Fruit fly (Drosophila melanogaster): ENCODE results near the gene Octbeta1R.

The Octbeta1R gene

DNA sequence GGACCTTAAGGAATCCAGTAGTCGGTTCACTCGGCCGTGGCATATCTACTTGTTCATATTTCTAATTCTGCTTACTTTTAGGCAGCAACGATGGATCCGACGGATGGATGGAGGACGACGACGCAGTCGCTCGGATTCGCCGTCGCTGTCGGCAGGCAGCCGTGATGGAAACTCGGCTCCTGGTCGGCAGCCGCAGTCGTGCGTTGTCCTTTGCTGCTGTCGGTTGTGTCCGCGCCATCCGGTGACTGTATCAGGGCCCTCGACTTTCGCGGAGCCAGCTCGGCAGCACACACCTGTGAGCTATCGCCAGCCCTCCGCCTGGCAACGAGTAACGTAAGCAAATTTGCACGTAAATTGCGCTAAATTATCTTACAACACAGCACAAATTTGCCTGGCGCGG lies at the start of gene Octbeta1R:
Octbeta1R (plus strand) TSS at position 191 of the 400 bp plus-strand sequence.
- TF ChIP-seq h (optimal IDR thresholded peaks at IDR 0.05): no peak
- TF ChIP-seq ttk (optimal IDR thresholded peaks at IDR 0.05): no peak
- TF ChIP-seq Myc (optimal IDR thresholded peaks at IDR 0.05): no peak
- TF ChIP-seq insv (optimal IDR thresholded peaks at IDR 0.05): no peak
- TF ChIP-seq psq (optimal IDR thresholded peaks at IDR 0.05): no peak
- no peak for TF ChIP-seq Sin3A (optimal IDR thresholded peaks at IDR 0.05)

DNA sequence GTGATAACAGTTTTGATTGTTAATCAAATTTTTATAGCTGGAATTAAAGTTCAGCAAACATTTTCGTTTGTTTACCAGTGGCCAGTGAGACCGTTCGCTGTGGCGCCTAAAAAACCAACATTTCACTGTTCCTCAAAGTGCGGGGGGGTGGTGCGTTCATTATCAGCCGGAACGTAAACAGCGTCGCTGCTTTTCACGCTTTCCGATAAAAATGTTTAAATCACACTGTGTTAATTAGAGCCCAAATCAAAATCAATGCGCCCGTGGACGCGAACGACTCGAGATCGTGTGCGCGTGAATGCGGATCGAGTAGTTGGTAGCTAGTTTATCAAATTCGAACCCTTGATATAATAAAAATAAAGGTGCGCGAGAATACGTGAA lies 49.2 kb upstream of the Octbeta1R start, which contains the start of gene CG34376:
CG34376 (plus strand) TSS at position 226 of the 381 bp plus-strand sequence.
- TF ChIP-seq ttk (optimal IDR thresholded peaks at IDR 0.05) (no peak), insv (optimal IDR thresholded peaks at IDR 0.05) (no peak), Sin3A (optimal IDR thresholded peaks at IDR 0.05) (no peak), psq (optimal IDR thresholded peaks at IDR 0.05) (peak; percentile 39), h (optimal IDR thresholded peaks at IDR 0.05) (no peak), Myc (optimal IDR thresholded peaks at IDR 0.05) (no peak)

DNA sequence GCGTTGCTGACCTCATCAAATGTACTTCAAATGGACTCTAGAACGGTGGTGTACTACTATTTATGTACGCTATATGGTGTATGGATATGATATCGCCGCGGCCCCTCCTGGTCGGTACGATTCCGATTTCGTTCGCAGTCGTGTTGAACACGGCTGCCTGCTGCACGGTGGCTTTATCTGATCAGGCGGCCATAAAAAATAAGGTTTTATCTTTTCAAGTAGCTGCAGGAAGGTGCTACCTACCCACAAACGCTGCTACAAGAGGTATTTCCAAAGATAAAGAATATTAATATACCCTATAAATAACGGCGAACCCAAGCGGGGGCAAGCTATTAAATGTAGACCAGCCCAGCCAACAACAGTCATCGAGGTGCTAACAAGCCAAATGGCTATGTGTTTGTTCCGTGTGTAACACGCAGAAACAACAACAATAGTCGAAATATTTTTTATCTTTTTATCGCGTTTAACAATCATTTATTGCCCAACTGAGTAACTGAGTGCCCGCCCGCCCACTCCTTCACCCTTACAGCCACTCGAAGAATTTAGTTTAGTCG lies 47.1 kb upstream of the Octbeta1R start:
- TF ChIP-seq Myc (optimal IDR thresholded peaks at IDR 0.05) (no peak), ttk (optimal IDR thresholded peaks at IDR 0.05) (no peak), psq (optimal IDR thresholded peaks at IDR 0.05) (no peak), h (optimal IDR thresholded peaks at IDR 0.05) (no peak), insv (optimal IDR thresholded peaks at IDR 0.05) (no peak), Sin3A (optimal IDR thresholded peaks at IDR 0.05) (no peak)

DNA sequence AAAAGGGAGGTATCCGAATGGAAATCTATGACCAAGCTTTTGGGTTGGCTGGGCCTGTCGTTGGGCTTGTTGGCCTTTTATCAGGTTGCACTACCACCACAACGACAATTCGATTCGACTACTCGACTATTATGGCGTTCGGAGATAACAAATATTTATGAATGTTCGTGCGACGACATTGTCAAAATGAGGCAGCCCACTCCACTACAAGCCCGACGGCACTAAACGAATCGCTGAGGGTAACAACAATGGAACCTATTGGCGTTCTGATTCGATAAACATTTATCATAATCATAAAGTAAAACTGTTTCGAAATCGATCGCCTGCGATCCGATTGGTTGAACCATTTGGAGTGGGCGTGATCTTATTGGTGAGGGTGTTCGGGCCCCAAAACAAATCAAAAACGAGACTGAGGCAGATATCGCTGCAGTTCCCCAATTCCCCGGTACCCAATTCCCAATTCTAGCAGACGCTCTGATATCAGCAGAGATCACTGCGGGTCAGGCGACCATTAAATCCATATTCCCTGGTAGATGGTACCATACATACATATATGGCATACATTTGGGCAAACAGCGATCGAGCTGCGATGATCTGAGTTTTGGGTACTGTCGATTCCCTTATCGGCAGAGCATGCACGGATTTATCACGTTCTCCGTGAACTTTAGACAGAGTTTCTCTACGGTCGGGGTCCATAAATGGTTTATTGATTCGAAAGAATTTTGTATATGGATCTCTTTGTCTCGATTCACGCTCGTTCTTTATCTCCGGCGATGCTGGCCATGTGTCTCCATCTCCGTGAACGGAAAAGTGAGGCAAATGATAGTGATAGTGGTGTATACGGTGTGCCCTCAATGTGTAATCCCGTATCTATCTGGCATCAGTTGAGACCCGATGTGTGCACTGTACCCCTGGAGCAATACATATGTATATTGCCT lies 42.3 kb upstream of the Octbeta1R start:
- no peak for TF ChIP-seq ttk (optimal IDR thresholded peaks at IDR 0.05)
- no peak for TF ChIP-seq psq (optimal IDR thresholded peaks at IDR 0.05)
- TF ChIP-seq h (optimal IDR thresholded peaks at IDR 0.05): no peak
- no peak for TF ChIP-seq Sin3A (optimal IDR thresholded peaks at IDR 0.05)
- TF ChIP-seq Myc (optimal IDR thresholded peaks at IDR 0.05): no peak
- TF ChIP-seq insv (optimal IDR thresholded peaks at IDR 0.05): no peak

DNA sequence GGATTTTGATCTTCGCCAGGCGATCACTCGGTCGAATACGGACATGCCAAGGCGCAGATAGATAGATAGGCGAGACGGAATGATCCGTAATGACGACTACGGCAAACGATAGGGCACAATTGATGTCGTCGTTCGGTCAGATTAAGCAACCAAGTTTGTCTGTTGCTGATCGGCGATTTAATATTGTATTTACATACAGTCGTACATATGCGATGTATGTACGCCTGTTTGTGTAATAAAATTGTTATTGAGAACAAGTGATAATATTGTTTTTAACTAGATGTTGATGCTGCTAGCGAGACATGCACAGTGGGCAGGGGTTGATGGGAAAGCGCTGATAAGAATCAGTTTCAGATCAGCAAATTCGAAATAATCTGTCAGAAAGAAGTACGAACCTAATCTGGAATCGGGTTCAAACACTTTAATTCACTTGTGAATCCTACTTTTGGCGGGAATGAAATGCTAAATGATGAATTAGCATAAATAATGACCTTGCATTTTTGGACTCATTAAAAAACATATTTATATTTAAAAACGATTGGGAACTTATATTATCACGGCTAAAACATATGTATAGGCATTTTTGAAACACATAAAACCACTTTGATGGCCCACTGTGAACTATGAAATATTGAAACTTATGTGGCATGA lies 41.6 kb upstream of the Octbeta1R start:
- TF ChIP-seq psq (optimal IDR thresholded peaks at IDR 0.05) (no peak), ttk (optimal IDR thresholded peaks at IDR 0.05) (no peak), Sin3A (optimal IDR thresholded peaks at IDR 0.05) (no peak), insv (optimal IDR thresholded peaks at IDR 0.05) (no peak), Myc (optimal IDR thresholded peaks at IDR 0.05) (no peak), h (optimal IDR thresholded peaks at IDR 0.05) (no peak)

DNA sequence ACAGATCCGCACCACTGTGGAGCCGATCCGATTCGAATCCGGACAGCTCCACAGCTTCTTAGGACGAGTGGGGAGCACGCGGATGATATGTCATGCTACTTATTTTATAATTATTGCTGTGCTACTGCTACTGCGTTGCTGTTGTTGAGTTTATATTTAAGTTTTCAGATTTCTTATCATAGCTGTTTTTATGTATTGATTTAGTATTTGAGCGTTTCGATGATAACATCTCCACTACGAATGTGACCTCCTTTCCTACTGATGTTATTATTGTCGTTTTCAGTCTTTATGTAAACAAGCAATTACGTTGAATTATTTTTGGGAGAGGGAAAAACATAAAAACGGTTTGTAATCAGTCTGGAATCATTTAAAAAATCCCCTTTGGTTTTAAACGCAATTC lies 41.0 kb upstream of the Octbeta1R start:
- no peak for TF ChIP-seq ttk (optimal IDR thresholded peaks at IDR 0.05)
- TF ChIP-seq insv (optimal IDR thresholded peaks at IDR 0.05): no peak
- no peak for TF ChIP-seq Myc (optimal IDR thresholded peaks at IDR 0.05)
- TF ChIP-seq Sin3A (optimal IDR thresholded peaks at IDR 0.05): no peak
- no peak for TF ChIP-seq psq (optimal IDR thresholded peaks at IDR 0.05)
- TF ChIP-seq h (optimal IDR thresholded peaks at IDR 0.05): no peak

DNA sequence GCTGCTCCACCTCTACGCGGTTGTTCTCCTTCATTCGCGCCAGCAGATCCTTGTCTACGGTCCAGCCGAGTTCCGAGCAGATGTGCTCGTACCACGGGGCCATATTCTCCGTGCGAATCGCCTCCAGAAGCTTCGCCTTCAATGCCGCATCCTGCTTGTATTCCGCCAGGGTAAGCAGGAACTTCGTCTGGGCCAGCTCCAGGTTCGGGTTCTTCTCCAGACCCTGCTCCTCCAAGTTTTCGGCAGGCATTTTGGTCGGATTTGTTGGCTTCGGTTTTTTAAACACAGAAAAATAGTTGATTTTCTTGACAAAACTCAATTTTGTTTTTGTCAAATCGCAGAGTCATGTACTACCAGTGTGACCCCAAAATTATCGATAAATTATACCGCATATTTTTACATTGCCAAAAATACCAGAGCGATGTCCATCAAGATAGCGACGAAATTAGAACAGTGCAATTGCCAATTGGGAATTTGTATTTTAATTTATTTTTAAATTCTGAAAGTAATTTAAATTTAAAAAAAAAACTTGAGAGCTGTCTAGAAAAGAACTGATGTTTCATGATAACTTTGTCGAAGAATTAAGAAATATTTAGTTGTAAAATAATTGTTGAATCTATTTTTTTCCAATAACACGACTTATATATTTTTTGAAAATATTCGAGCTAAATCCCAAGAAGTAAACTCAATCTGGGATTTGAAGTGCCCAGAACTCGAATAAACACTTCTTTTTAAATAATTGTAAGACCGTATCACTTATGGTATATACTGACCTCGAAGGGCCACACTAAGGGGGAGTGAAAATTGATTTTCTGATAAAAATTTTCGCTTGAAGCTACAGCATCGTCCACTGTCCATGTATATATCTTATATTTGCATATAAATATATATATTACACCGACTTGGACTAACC lies 35.1 kb upstream of the Octbeta1R start, which contains the start of the genes Rpn7 and AP-2mu:
Rpn7 (minus strand) TSS at position 382 of the 913 bp plus-strand sequence.
AP-2mu (plus strand) TSS at position 783 of the 913 bp plus-strand sequence.
- TF ChIP-seq psq (optimal IDR thresholded peaks at IDR 0.05): no peak
- no peak for TF ChIP-seq Myc (optimal IDR thresholded peaks at IDR 0.05)
- TF ChIP-seq h (optimal IDR thresholded peaks at IDR 0.05): no peak
- TF ChIP-seq ttk (optimal IDR thresholded peaks at IDR 0.05): no peak
- TF ChIP-seq Sin3A (optimal IDR thresholded peaks at IDR 0.05): no peak
- TF ChIP-seq insv (optimal IDR thresholded peaks at IDR 0.05): no peak

DNA sequence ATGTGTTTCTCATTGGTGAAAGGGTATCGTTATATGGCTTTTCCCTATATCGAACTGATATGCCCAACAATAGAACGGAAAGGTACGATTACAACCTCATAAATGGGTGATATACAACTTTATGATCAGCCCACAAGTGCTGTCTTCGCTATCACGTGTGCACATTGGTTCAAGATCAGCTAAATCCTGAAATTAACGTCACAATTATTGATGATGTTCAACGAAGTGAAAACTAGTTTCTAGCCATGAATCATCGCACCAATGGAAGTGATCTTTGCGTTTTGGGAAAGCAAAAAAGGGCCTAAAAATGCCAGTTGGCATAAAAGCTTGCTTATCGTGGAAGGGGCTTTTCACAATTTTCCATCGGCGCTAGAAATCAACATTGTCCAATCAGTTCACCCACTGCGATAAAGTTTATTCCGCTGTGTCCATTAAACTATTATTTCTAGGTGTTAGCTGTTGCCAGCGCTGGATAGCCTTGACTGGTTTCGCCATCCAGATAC lies 32.4 kb upstream of the Octbeta1R start, which contains the start of gene CG7054:
CG7054 (plus strand) TSS at position 375 of the 503 bp plus-strand sequence.
- TF ChIP-seq Sin3A (optimal IDR thresholded peaks at IDR 0.05) (no peak), h (optimal IDR thresholded peaks at IDR 0.05) (no peak), psq (optimal IDR thresholded peaks at IDR 0.05) (no peak), Myc (optimal IDR thresholded peaks at IDR 0.05) (no peak), insv (optimal IDR thresholded peaks at IDR 0.05) (no peak), ttk (optimal IDR thresholded peaks at IDR 0.05) (no peak)

DNA sequence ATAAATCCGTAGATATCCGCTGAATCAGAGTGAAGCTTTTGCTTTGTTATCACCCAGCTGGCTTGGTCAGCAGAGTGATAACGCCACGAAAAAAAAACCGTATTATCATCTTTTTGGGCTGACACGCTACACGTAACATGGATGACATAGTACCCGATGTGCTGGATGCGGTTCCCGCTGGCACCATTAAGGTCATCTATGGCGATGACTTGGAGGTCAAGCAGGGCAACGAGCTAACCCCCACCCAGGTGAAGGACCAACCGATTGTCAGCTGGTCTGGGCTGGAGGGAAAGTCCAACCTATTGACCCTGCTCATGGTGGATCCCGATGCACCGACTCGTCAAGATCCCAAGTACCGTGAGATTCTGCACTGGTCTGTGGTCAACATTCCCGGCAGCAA lies 31.9 kb upstream of the Octbeta1R start:
- TF ChIP-seq Myc (optimal IDR thresholded peaks at IDR 0.05) (no peak), h (optimal IDR thresholded peaks at IDR 0.05) (no peak), insv (optimal IDR thresholded peaks at IDR 0.05) (no peak), psq (optimal IDR thresholded peaks at IDR 0.05) (no peak), ttk (optimal IDR thresholded peaks at IDR 0.05) (no peak), Sin3A (optimal IDR thresholded peaks at IDR 0.05) (no peak)

DNA sequence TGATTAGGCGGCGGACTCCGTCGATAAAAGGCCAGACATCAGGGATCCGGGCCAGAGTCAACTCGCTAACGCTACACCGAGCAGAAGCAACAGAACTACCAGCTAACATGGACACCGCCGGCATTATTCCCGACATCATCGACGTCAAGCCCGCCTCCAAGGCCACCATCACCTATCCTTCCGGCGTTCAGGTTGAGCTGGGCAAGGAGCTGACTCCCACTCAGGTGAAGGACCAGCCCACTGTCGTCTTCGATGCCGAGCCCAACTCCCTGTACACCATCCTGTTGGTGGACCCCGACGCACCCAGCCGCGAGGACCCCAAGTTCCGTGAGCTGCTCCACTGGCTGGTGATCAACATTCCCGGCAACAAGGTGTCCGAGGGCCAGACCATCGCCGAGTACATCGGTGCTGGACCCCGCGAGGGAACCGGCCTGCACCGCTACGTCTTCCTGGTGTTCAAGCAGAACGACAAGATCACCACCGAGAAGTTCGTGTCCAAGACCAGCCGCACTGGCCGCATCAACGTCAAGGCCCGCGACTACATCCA lies 31.0 kb upstream of the Octbeta1R start, which contains the start of gene Pebp1:
Pebp1 (plus strand) TSS at position 51 of the 547 bp plus-strand sequence.
- no peak for TF ChIP-seq Myc (optimal IDR thresholded peaks at IDR 0.05)
- no peak for TF ChIP-seq h (optimal IDR thresholded peaks at IDR 0.05)
- TF ChIP-seq Sin3A (optimal IDR thresholded peaks at IDR 0.05): no peak
- no peak for TF ChIP-seq ttk (optimal IDR thresholded peaks at IDR 0.05)
- no peak for TF ChIP-seq psq (optimal IDR thresholded peaks at IDR 0.05)
- no peak for TF ChIP-seq insv (optimal IDR thresholded peaks at IDR 0.05)
